Worm (Caenorhabditis elegans) whole organism, L4/young adult: ENCODE measurements around the gene mrps-23.

Source experiments
- W03F9.2 ChIP-seq: fragments of 150-350 bp; optimal IDR thresholded peaks from 2 replicates; lab custom pipeline; 2014; ENCODE audit warnings: missing biosample characterization, missing genetic modification characterization
- dao-5 ChIP-seq: sonication (generic microtip); optimal IDR thresholded peaks from 2 replicates; lab custom pipeline; 2016; ENCODE audit warnings: missing genotype, missing genetic modification characterization, moderate library complexity, missing compliant biosample characterization
- him-1 ChIP-seq: sonication (generic microtip); optimal IDR thresholded peaks from 2 replicates; lab custom pipeline; 2016; ENCODE audit warnings: missing genotype, missing genetic modification reagents, missing genetic modification characterization, missing compliant biosample characterization

The mrps-23 gene

DNA sequence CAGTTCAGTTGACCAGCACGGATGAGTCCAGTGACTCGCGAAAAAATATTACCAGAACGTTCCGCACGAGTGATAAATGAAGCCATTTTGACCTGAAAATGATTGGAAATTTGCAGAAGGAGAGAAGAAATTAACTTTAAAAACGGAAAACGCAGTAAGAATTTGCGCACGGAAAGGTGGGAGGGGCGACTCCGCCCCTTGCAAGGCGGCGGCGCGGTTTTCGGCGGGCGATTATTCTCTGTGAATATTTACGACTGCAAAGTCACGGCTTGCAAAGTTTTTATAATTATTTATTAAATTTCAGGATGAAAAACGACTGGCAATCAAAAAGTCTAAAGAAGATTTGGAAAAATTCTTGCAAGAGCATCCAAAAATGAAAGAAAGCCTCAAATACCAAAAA is at the start of gene mrps-23:
TSS of gene mrps-23 (minus strand) at position 92 of the 400 bp plus-strand sequence.
- TF ChIP-seq him-1 (tag; lab: Kevin White, UChicago), result no peak
- no peak for TF ChIP-seq dao-5 (tag; lab: Kevin White, UChicago)
- no peak for TF ChIP-seq W03F9.2 (tag; lab: Kevin White, UChicago)

ce11 chrIII:9570869-9571268 is 47.4 kb upstream of the mrps-23 start:
- TF ChIP-seq W03F9.2 (tag; lab: Kevin White, UChicago) (no peak), dao-5 (tag; lab: Kevin White, UChicago) (no peak), him-1 (tag; lab: Kevin White, UChicago) (no peak)

ce11 chrIII:9568451-9568850 is 45.0 kb upstream of the mrps-23 start, which contains the start of gene C48B4.13:
Gene C48B4.13, plus strand, starts transcription at chrIII:9568751.
- TF ChIP-seq dao-5 (tag; lab: Kevin White, UChicago) (no peak), W03F9.2 (tag; lab: Kevin White, UChicago) (no peak), him-1 (tag; lab: Kevin White, UChicago) (no peak)

ce11 chrIII:9565973-9566372 is 42.5 kb upstream of the mrps-23 start, which contains the start of gene C48B4.11:
Gene C48B4.11, minus strand, starts transcription at chrIII:9566115.
- TF ChIP-seq him-1 (tag; lab: Kevin White, UChicago) (no peak), W03F9.2 (tag; lab: Kevin White, UChicago) (no peak), dao-5 (tag; lab: Kevin White, UChicago) (no peak)

DNA sequence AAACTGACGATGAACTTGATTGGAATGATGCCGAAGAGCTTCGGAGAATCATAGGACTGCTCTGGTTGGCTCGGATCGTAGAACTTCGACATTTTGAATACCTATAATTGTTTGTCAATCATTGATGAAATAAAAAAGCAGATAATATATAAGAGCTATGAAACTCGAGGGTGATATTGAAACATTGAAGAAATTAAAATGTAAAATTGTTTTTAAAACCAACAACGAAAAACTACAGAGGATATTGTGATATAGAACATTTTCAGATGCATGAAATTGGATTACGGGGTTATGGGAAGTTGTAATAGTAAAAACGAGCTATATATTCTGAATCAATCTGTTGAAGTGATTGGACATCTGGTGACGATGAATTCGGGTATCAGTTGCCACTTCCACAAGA is 40.9 kb upstream of the mrps-23 start, which contains the start of gene C48B4.10:
TSS of gene C48B4.10 (minus strand) at position 101 of the 400 bp plus-strand sequence.
- TF ChIP-seq him-1 (tag; lab: Kevin White, UChicago) (no peak), W03F9.2 (tag; lab: Kevin White, UChicago) (no peak), dao-5 (tag; lab: Kevin White, UChicago) (no peak)

DNA sequence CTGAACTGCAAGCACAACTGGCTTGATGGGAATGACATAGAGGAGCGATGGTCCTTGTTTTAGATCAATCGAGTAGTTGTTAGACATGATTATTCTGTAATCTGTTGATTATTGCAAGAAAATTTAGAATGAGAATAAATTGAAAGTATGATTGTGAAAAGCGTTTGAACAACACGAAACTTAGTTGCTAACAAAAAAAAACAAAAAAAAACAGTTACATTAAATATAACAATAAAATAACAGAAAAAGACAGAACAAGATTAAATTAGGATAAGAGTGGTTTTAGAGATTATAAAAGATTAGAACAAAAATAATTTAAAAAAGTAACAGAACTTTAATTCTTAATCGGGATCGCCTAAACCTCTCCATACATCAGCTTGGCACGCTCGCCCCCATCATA is 39.8 kb upstream of the mrps-23 start, which contains the start of gene C48B4.9:
TSS of gene C48B4.9 (minus strand) at position 101 of the 400 bp plus-strand sequence.
- TF ChIP-seq dao-5 (tag; lab: Kevin White, UChicago) (no peak), W03F9.2 (tag; lab: Kevin White, UChicago) (no peak), him-1 (tag; lab: Kevin White, UChicago) (no peak)

- TF ChIP-seq him-1 (tag; lab: Kevin White, UChicago) (no peak), dao-5 (tag; lab: Kevin White, UChicago) (no peak), W03F9.2 (tag; lab: Kevin White, UChicago) (no peak)
Observed at ce11 chrIII:9561158-9561557, 37.7 kb upstream of the mrps-23 start, which contains the start of gene C48B4.8. Gene C48B4.8, minus strand, starts transcription at chrIII:9561258.

ce11 chrIII:9559381-9559881 is 36.0 kb upstream of the mrps-23 start, which contains the start of gene C48B4.7:
Gene C48B4.7, minus strand, starts transcription at chrIII:9559431.
- peak; percentile 15 for TF ChIP-seq W03F9.2 (tag; lab: Kevin White, UChicago)
- TF ChIP-seq dao-5 (tag; lab: Kevin White, UChicago), result no peak
- no peak for TF ChIP-seq him-1 (tag; lab: Kevin White, UChicago)

- no peak for TF ChIP-seq him-1 (tag; lab: Kevin White, UChicago)
Observed at ce11 chrIII:9558463-9558862, 35.0 kb upstream of the mrps-23 start, which contains the start of gene C48B4.6. Gene C48B4.6, minus strand, starts transcription at chrIII:9558563.

DNA sequence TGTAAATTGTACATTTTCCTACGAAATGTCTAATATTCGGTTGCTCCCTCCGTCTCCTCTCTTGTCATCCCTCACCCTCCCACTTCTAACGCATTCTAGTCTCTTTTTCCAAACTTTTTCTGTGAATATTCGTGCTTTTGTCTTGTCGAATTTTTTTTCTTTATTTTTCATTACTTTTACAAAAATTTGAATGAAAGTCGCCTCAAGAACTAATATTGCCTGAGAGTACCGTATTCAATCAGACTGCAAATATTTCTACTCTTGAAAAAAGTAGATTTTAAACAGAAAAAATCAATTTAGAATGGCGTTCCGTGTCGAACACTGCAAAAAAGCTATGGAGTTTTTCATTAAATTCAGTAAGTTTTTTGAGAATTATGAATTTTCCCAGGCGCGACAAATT is 32.8 kb upstream of the mrps-23 start, which contains the start of gene ZK1098.11:
TSS of gene ZK1098.11 (plus strand) at position 301 of the 400 bp plus-strand sequence.
- no peak for TF ChIP-seq dao-5 (tag; lab: Kevin White, UChicago)
- TF ChIP-seq W03F9.2 (tag; lab: Kevin White, UChicago), result no peak
- TF ChIP-seq him-1 (tag; lab: Kevin White, UChicago), result no peak

- TF ChIP-seq W03F9.2 (tag; lab: Kevin White, UChicago) (peak; percentile 84), dao-5 (tag; lab: Kevin White, UChicago) (no peak), him-1 (tag; lab: Kevin White, UChicago) (peak; percentile 55)
Observed at ce11 chrIII:9546016-9546659, 22.7 kb upstream of the mrps-23 start, which contains the start of gene unc-16. Gene unc-16, plus strand, starts transcription at chrIII:9546258.

ce11 chrIII:9544820-9545219 is 21.3 kb upstream of the mrps-23 start, which contains the start of gene ZK1098.12:
Gene ZK1098.12, plus strand, starts transcription at chrIII:9545120.
- TF ChIP-seq dao-5 (tag; lab: Kevin White, UChicago) (no peak), him-1 (tag; lab: Kevin White, UChicago) (no peak), W03F9.2 (tag; lab: Kevin White, UChicago) (no peak)

ce11 chrIII:9544125-9544524 is 20.7 kb upstream of the mrps-23 start, which contains the start of gene ZK1098.9:
Gene ZK1098.9, plus strand, starts transcription at chrIII:9544425.
- no peak for TF ChIP-seq dao-5 (tag; lab: Kevin White, UChicago)
- TF ChIP-seq him-1 (tag; lab: Kevin White, UChicago), result no peak
- TF ChIP-seq W03F9.2 (tag; lab: Kevin White, UChicago), result no peak
